Fruit fly (Drosophila melanogaster): ENCODE measurements around the gene PDZ-GEF.

dm6 chr2L:6280328-6280727 is 43.2 kb upstream of the PDZ-GEF start:
- peak; percentile 13 for TF ChIP-seq Pif1A (GFP tag; optimal IDR thresholded peaks at IDR 0.05)
- peak; percentile 33 for TF ChIP-seq CG8159 (tag; optimal IDR thresholded peaks at IDR 0.05)
- TF ChIP-seq CG8301 (tag; optimal IDR thresholded peaks at IDR 0.05) = peak; percentile 10
- no peak for TF ChIP-seq EcR (GFP tag; optimal IDR thresholded peaks at IDR 0.05)
- 0 out of 3 replicates have a peak, but pooled peaks have one; percentile 40 for TF ChIP-seq fd96Ca (GFP tag; IDR thresholded peaks at IDR 0.05)
- TF ChIP-seq CG14655 (GFP tag; optimal IDR thresholded peaks at IDR 0.05) = peak; percentile 28
- TF ChIP-seq D1 (tag; optimal IDR thresholded peaks at IDR 0.05) = no peak
- TF ChIP-seq CG15710 (tag; optimal IDR thresholded peaks at IDR 0.05) = peak; percentile 9
- TF ChIP-seq CG32121 (GFP tag; IDR thresholded peaks at IDR 0.05) = no peak
- TF ChIP-seq Ets98B (GFP tag; IDR thresholded peaks at IDR 0.05) = no peak
- no peak for TF ChIP-seq CG4496 (GFP tag; IDR thresholded peaks at IDR 0.05)
- no peak for TF ChIP-seq CG10348 (GFP tag; IDR thresholded peaks at IDR 0.05)
- TF ChIP-seq gl (tag; optimal IDR thresholded peaks at IDR 0.05) = no peak
- peak; percentile 22 for TF ChIP-seq CG17806 (tag; optimal IDR thresholded peaks at IDR 0.05)

Measured in whole organism, pupa.